Fruit fly (Drosophila melanogaster) whole organism, adult: Measurements from ENCODE around the gene Pka-C1.
A peak's percentile ranks its signal among the peaks of the same experiment; 100 is the strongest.

Experiments
- CG11617 ChIP-seq: fragments of 200-800 bp; sonication (Bioruptor generic); optimal IDR thresholded peaks from 2 replicates; lab custom pipeline; 2017; ENCODE audit warnings: mild to moderate bottlenecking, missing biosample characterization, missing genetic modification reagents, missing genetic modification characterization
- CG12768 ChIP-seq: fragments of 200-800 bp; sonication (Bioruptor generic); optimal IDR thresholded peaks from 2 replicates; lab custom pipeline; 2017; ENCODE audit warnings: missing biosample characterization, missing genetic modification characterization, mild to moderate bottlenecking, moderate library complexity, missing genetic modification reagents
- CG14711 ChIP-seq: fragments of 200-800 bp; sonication (Bioruptor generic); optimal IDR thresholded peaks from 2 replicates; lab custom pipeline; 2018; ENCODE audit warnings: missing biosample characterization, mild to moderate bottlenecking, missing genetic modification characterization, moderate library complexity
- CG1620 ChIP-seq: fragments of 200-800 bp; sonication (Bioruptor generic); optimal IDR thresholded peaks from 2 replicates; lab custom pipeline; 2016; ENCODE audit warnings: missing biosample characterization, missing genetic modification characterization
- CG33017 ChIP-seq: fragments of 200-800 bp; sonication (Bioruptor generic); optimal IDR thresholded peaks from 2 replicates; lab custom pipeline; 2018; ENCODE audit warnings: missing biosample characterization, mild to moderate bottlenecking, missing genetic modification characterization, moderate library complexity
- CG5204 ChIP-seq: fragments of 200-800 bp; sonication (Bioruptor generic); optimal IDR thresholded peaks from 2 replicates; lab custom pipeline; 2016; ENCODE audit warnings: missing biosample characterization, missing genetic modification characterization
- CG7045 ChIP-seq: fragments of 200-800 bp; sonication (Bioruptor generic); optimal IDR thresholded peaks from 2 replicates; lab custom pipeline; 2017; ENCODE audit warnings: missing biosample characterization, mild to moderate bottlenecking, missing genetic modification characterization
- CG7101 ChIP-seq: fragments of 200-800 bp; sonication (Bioruptor generic); optimal IDR thresholded peaks from 2 replicates; lab custom pipeline; 2018; ENCODE audit warnings: missing biosample characterization, mild to moderate bottlenecking, missing genetic modification characterization, moderate library complexity
- Clk ChIP-seq: fragments of 200-800 bp; sonication (Bioruptor generic); optimal IDR thresholded peaks from 2 replicates; lab custom pipeline; 2017; ENCODE audit warnings: missing biosample characterization, missing genetic modification characterization
- Crg-1 ChIP-seq: fragments of 200-800 bp; sonication (Bioruptor generic); optimal IDR thresholded peaks from 2 replicates; lab custom pipeline; 2016; ENCODE audit warnings: missing biosample characterization, missing genetic modification characterization
- Hr96 ChIP-seq: fragments of 200-800 bp; sonication (Bioruptor generic); optimal IDR thresholded peaks from 2 replicates; lab custom pipeline; 2016; ENCODE audit warnings: missing biosample characterization, missing genetic modification characterization
- Mnt ChIP-seq: fragments of 200-800 bp; sonication (Bioruptor generic); optimal IDR thresholded peaks from 2 replicates; lab custom pipeline; 2016; ENCODE audit warnings: missing biosample characterization, mild to moderate bottlenecking, missing genetic modification characterization
- bab1 ChIP-seq: fragments of 200-800 bp; sonication (Bioruptor generic); optimal IDR thresholded peaks from 3 replicates; lab custom pipeline; 2019; ENCODE audit warnings: missing biosample characterization, mild to moderate bottlenecking, missing genetic modification characterization, moderate library complexity
- cic ChIP-seq: fragments of 200-800 bp; sonication (Bioruptor generic); optimal IDR thresholded peaks from 2 replicates; lab custom pipeline; 2017; ENCODE audit warnings: missing biosample characterization, mild to moderate bottlenecking, missing genetic modification characterization, moderate library complexity
- cnc ChIP-seq, 2 experiments: fragments of >200 bp; optimal IDR thresholded peaks; 2 replicates each; lab custom pipeline; 2017
- kay ChIP-seq: fragments of 200-800 bp; sonication (Bioruptor generic); peaks from one replicate; lab custom pipeline; 2016; ENCODE audit warnings: missing biosample characterization, missing genetic modification characterization, borderline replicate concordance
- ovo ChIP-seq: fragments of 200-800 bp; sonication (Bioruptor generic); optimal IDR thresholded peaks from 2 replicates; lab custom pipeline; 2016; ENCODE audit warnings: missing biosample characterization, missing genetic modification characterization
- pad ChIP-seq: fragments of 200-800 bp; sonication (Bioruptor generic); optimal IDR thresholded peaks from 3 replicates; lab custom pipeline; 2017; ENCODE audit warnings: missing biosample characterization, missing genetic modification characterization, mild to moderate bottlenecking, moderate library complexity, missing genetic modification reagents
- tj ChIP-seq: fragments of 200-800 bp; sonication (Bioruptor generic); optimal IDR thresholded peaks from 3 replicates; lab custom pipeline; 2017; ENCODE audit warnings: missing biosample characterization, mild to moderate bottlenecking, missing genetic modification characterization, moderate library complexity
- toe ChIP-seq: fragments of 200-800 bp; sonication (Bioruptor generic); optimal IDR thresholded peaks from 2 replicates; lab custom pipeline; 2016; ENCODE audit warnings: missing biosample characterization, missing genetic modification characterization

Pka-C1 gene

dm6 chr2L:9699615-9700014 lies 518 bp upstream of the Pka-C1 start, which contains the start of gene hoip:
hoip (plus strand) TSS chr2L:9699791.
- TF ChIP-seq Hr96 (GFP tag; lab: Kevin White, UChicago): no peak
- peak; percentile 99 for TF ChIP-seq Mnt

- peak; percentile 56 for TF ChIP-seq tj (GFP tag; lab: Kevin White, UChicago)
- TF ChIP-seq Mnt: no peak
- TF ChIP-seq CG11617 (GFP tag; lab: Kevin White, UChicago): no peak
- TF ChIP-seq CG7045 (GFP tag; lab: Kevin White, UChicago): no peak
- no peak for TF ChIP-seq cnc (optimal IDR thresholded peaks at IDR 0.05; lab: Kevin White, UChicago)
- peak; percentile 31 for TF ChIP-seq Hr96 (GFP tag; lab: Kevin White, UChicago)
- TF ChIP-seq CG14711 (tag; lab: Kevin White, UChicago): no peak
- TF ChIP-seq pad (GFP tag; lab: Kevin White, UChicago): peak; percentile 77
- peak; percentile 32 for TF ChIP-seq cic (GFP tag; lab: Kevin White, UChicago)
- no peak for TF ChIP-seq kay (GFP tag; lab: Kevin White, UChicago)
- TF ChIP-seq bab1: no peak
- no peak for TF ChIP-seq toe (GFP tag; lab: Kevin White, UChicago)
- no peak for TF ChIP-seq Crg-1
- TF ChIP-seq CG5204 (GFP tag; lab: Kevin White, UChicago): no peak
- no peak for TF ChIP-seq CG1620 (GFP tag; lab: Kevin White, UChicago)
- TF ChIP-seq Clk (GFP tag; lab: Kevin White, UChicago): no peak
- TF ChIP-seq CG12768: no peak
- no peak for TF ChIP-seq ovo (GFP tag; lab: Kevin White, UChicago)
- no peak for TF ChIP-seq CG7101
- TF ChIP-seq CG33017: peak; percentile 14
Measured at dm6 chr2L:9698092-9698922, 790 bp downstream of the Pka-C1 start.

dm6 chr2L:9697561-9697960 lies 1.5 kb downstream of the Pka-C1 start:
- TF ChIP-seq Crg-1 (no peak), CG33017 (no peak), CG7045 (GFP tag; lab: Kevin White, UChicago) (no peak), cnc (optimal IDR thresholded peaks at IDR 0.05; lab: Kevin White, UChicago) (no peak), CG5204 (GFP tag; lab: Kevin White, UChicago) (no peak), kay (GFP tag; lab: Kevin White, UChicago) (no peak), CG1620 (GFP tag; lab: Kevin White, UChicago) (no peak), toe (GFP tag; lab: Kevin White, UChicago) (no peak), bab1 (no peak), CG11617 (GFP tag; lab: Kevin White, UChicago) (no peak), pad (GFP tag; lab: Kevin White, UChicago) (no peak), CG14711 (tag; lab: Kevin White, UChicago) (no peak), tj (GFP tag; lab: Kevin White, UChicago) (no peak), Clk (GFP tag; lab: Kevin White, UChicago) (no peak), CG7101 (no peak), Hr96 (GFP tag; lab: Kevin White, UChicago) (no peak), ovo (GFP tag; lab: Kevin White, UChicago) (no peak), CG12768 (no peak), cic (GFP tag; lab: Kevin White, UChicago) (no peak), Mnt (no peak)

DNA sequence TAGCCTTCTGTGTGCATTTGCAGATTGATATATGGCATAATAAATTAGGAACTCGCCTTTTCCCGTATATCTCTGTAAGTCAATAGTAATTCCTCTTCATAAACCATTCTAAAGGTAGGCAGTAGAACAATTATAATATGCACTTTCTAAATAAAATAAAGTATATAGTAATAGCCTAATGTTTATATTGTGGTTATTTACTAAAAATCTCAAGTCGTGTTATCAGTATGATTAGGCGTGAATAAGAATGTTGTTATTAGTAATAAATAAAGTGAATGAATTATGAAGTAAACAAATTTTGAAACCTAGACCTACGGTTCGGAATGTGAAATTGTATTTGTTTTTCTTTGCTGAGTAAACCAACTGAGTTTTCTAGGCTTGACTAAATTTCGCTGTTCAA lies 3.4 kb downstream of the Pka-C1 start:
- TF ChIP-seq tj (GFP tag; lab: Kevin White, UChicago) (no peak), Clk (GFP tag; lab: Kevin White, UChicago) (no peak), CG12768 (no peak), CG5204 (GFP tag; lab: Kevin White, UChicago) (no peak), Mnt (no peak)

DNA sequence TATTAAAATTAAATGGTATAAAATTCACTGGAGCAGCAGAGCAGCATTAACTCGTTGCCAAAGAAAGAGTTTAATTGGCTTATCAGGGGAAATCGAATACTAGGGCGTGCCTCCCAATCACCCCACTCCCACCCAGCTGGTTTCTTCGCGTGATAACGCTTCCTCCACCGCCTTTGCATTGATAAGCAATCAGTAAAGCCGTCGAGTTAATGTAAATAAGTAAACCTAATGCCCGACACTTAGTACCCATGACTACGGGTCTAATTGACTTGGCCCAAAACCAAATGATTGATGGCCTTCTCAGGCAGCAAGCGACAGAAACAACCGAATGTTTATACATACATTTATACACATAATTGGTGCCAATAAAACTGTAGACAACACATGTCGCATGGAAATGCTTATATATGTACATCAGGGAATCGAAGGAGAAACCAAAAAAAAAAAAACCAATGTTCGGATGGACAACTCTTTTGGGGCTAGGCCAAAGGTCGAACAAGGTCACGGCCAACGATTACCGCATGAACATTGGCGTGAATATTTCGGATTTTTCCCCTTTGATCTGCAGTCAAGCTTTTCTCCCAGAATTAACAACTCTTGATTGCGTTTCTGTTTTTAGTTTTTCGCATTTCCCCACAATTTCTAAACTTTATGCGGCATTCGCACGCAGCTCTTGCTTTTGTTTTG lies 5.0 kb downstream of the Pka-C1 start:
- TF ChIP-seq cic (GFP tag; lab: Kevin White, UChicago) (peak; percentile 76), CG12768 (peak; percentile 43), Clk (GFP tag; lab: Kevin White, UChicago) (no peak), Mnt (peak; percentile 46)

dm6 chr2L:9692364-9693348 lies 6.4 kb downstream of the Pka-C1 start:
- TF ChIP-seq CG7101 (peak; percentile 37), cic (GFP tag; lab: Kevin White, UChicago) (no peak), cnc (optimal IDR thresholded peaks at IDR 0.05; lab: Kevin White, UChicago) (no peak), CG5204 (GFP tag; lab: Kevin White, UChicago) (no peak), pad (GFP tag; lab: Kevin White, UChicago) (no peak), CG12768 (no peak), CG14711 (tag; lab: Kevin White, UChicago) (peak; percentile 48), bab1 (peak; percentile 18), Hr96 (GFP tag; lab: Kevin White, UChicago) (no peak), CG11617 (GFP tag; lab: Kevin White, UChicago) (no peak), ovo (GFP tag; lab: Kevin White, UChicago) (no peak), tj (GFP tag; lab: Kevin White, UChicago) (peak; percentile 46), CG33017 (peak; percentile 49), Mnt (no peak), Crg-1 (no peak), toe (GFP tag; lab: Kevin White, UChicago) (no peak), kay (GFP tag; lab: Kevin White, UChicago) (no peak), CG7045 (GFP tag; lab: Kevin White, UChicago) (no peak), Clk (GFP tag; lab: Kevin White, UChicago) (no peak), CG1620 (GFP tag; lab: Kevin White, UChicago) (no peak)
